Worm (Caenorhabditis elegans) whole organism, mixed stage, embryonic: Measurements from ENCODE around the gene melo-1.

Source experiments
- bed-3 ChIP-seq: fragments of 200-800 bp; sonication (Bioruptor generic); optimal IDR thresholded peaks from 3 replicates; lab custom pipeline; 2018; ENCODE audit warnings: mild to moderate bottlenecking, missing genetic modification characterization, moderate library complexity, missing compliant biosample characterization
- mep-1 ChIP-seq: fragments of 150-350 bp; optimal IDR thresholded peaks from 2 replicates; lab custom pipeline; 2017; ENCODE audit warnings: missing biosample characterization, missing genetic modification reagents, missing genetic modification characterization, inconsistent platforms
- nhr-12 ChIP-seq: fragments of 150-350 bp; optimal IDR thresholded peaks from 2 replicates; lab custom pipeline; 2014; ENCODE audit warnings: missing biosample characterization, missing genetic modification characterization
- nhr-237 ChIP-seq: fragments of 150-350 bp; optimal IDR thresholded peaks from 2 replicates; lab custom pipeline; 2014; ENCODE audit warnings: missing biosample characterization, missing genetic modification characterization
- nhr-28 ChIP-seq: fragments of 150-350 bp; optimal IDR thresholded peaks from 2 replicates; lab custom pipeline; 2014; ENCODE audit warnings: missing biosample characterization, missing genetic modification characterization
- pha-4 ChIP-seq: fragments of 150-350 bp; optimal IDR thresholded peaks from 2 replicates; lab custom pipeline; 2018; ENCODE audit warnings: missing biosample characterization, missing genetic modification reagents, missing genetic modification characterization
- snpc-4 ChIP-seq: fragments of 150-350 bp; optimal IDR thresholded peaks from 2 replicates; lab custom pipeline; 2014; ENCODE audit warnings: missing biosample characterization, missing genetic modification characterization
- sptf-1 ChIP-seq: sonication (generic microtip); optimal IDR thresholded peaks from 2 replicates; lab custom pipeline; 2017; ENCODE audit warnings: mild to moderate bottlenecking, missing genetic modification characterization, moderate library complexity, missing compliant biosample characterization
- unc-39 ChIP-seq: fragments of 150-350 bp; optimal IDR thresholded peaks from 2 replicates; lab custom pipeline; 2014; ENCODE audit warnings: missing biosample characterization, missing genetic modification characterization
- unc-62 ChIP-seq: fragments of 150-350 bp; optimal IDR thresholded peaks from 2 replicates; lab custom pipeline; 2014; ENCODE audit warnings: missing biosample characterization, missing genetic modification reagents, missing genetic modification characterization

- no peak for TF ChIP-seq mep-1 (tag; lab: Kevin White, UChicago)
- no peak for TF ChIP-seq nhr-12 (tag; lab: Kevin White, UChicago)
- TF ChIP-seq nhr-237 (tag; lab: Kevin White, UChicago): no peak
- no peak for TF ChIP-seq unc-39 (tag; lab: Kevin White, UChicago)
- TF ChIP-seq bed-3 (GFP tag; lab: Kevin White, UChicago): no peak
- TF ChIP-seq snpc-4 (tag; lab: Kevin White, UChicago): no peak
- no peak for TF ChIP-seq pha-4 (tag; lab: Kevin White, UChicago)
- no peak for TF ChIP-seq sptf-1 (tag; lab: Kevin White, UChicago)
- TF ChIP-seq nhr-28 (tag; lab: Kevin White, UChicago): no peak
- TF ChIP-seq unc-62: no peak
Measured at ce11 chrIV:14826151-14826757, 39.4 kb downstream of the melo-1 start.
